Fruit fly (Drosophila melanogaster) whole organism, pupa: ENCODE measurements around the gene GstD7.

Experiments used
- CG10348 ChIP-seq: fragments of 200-800 bp; sonication (Bioruptor generic); IDR thresholded peaks from 2 replicates; pipeline ENCODE4 v1.3.6; 2022; ENCODE audit warnings: missing biosample characterization, missing genetic modification characterization
- CG12605 ChIP-seq: fragments of 200-800 bp; sonication (Bioruptor generic); IDR thresholded peaks from 2 replicates; pipeline ENCODE4 v1.3.6; 2022; ENCODE audit warnings: missing biosample characterization, missing genetic modification characterization
- CG13204 ChIP-seq: fragments of 200-800 bp; sonication (Bioruptor generic); optimal IDR thresholded peaks from 2 replicates; lab custom pipeline; 2018; ENCODE audit warnings: missing biosample characterization, mild to moderate bottlenecking, missing genetic modification characterization, moderate library complexity
- CG14655 ChIP-seq: fragments of 200-800 bp; sonication (Bioruptor generic); optimal IDR thresholded peaks from 3 replicates; lab custom pipeline; 2017; ENCODE audit warnings: mild to moderate bottlenecking, missing biosample characterization, missing genetic modification reagents, missing genetic modification characterization
- CG15710 ChIP-seq: fragments of 200-800 bp; sonication (Bioruptor generic); optimal IDR thresholded peaks from 2 replicates; lab custom pipeline; 2018; ENCODE audit warnings: missing biosample characterization, mild to moderate bottlenecking, missing genetic modification characterization, moderate library complexity
- CG17806 ChIP-seq: fragments of 200-800 bp; sonication (Bioruptor generic); optimal IDR thresholded peaks from 2 replicates; lab custom pipeline; 2018; ENCODE audit warnings: missing biosample characterization, mild to moderate bottlenecking, missing genetic modification characterization, moderate library complexity
- CG32121 ChIP-seq: fragments of 200-800 bp; sonication (Bioruptor generic); IDR thresholded peaks from 2 replicates; pipeline ENCODE4 v1.3.6; 2022; ENCODE audit warnings: missing biosample characterization, missing genetic modification characterization
- CG34367 ChIP-seq: fragments of 200-800 bp; sonication (Bioruptor generic); optimal IDR thresholded peaks from 2 replicates; lab custom pipeline; 2018; ENCODE audit warnings: missing biosample characterization, mild to moderate bottlenecking, missing genetic modification characterization
- CG4496 ChIP-seq: fragments of 200-800 bp; sonication (Bioruptor generic); IDR thresholded peaks from 3 replicates; pipeline ENCODE4 v1.3.6; 2022; ENCODE audit warnings: missing biosample characterization, missing genetic modification characterization
- CG8159 ChIP-seq: fragments of 200-800 bp; sonication (Bioruptor generic); optimal IDR thresholded peaks from 3 replicates; lab custom pipeline; 2018; ENCODE audit warnings: missing biosample characterization, mild to moderate bottlenecking, missing genetic modification characterization, moderate library complexity
- CG8301 ChIP-seq: fragments of 200-800 bp; sonication (Bioruptor generic); optimal IDR thresholded peaks from 2 replicates; lab custom pipeline; 2018; ENCODE audit warnings: missing biosample characterization, mild to moderate bottlenecking, missing genetic modification characterization
- CG9948 ChIP-seq: fragments of 200-800 bp; sonication (Bioruptor generic); optimal IDR thresholded peaks from 2 replicates; lab custom pipeline; 2018; ENCODE audit warnings: missing biosample characterization, mild to moderate bottlenecking, missing genetic modification characterization, moderate library complexity
- D1 ChIP-seq: fragments of 200-800 bp; sonication (Bioruptor generic); optimal IDR thresholded peaks from 2 replicates; lab custom pipeline; 2018; ENCODE audit warnings: missing biosample characterization, mild to moderate bottlenecking, missing genetic modification characterization, moderate library complexity
- EcR ChIP-seq: fragments of 200-800 bp; sonication (Bioruptor generic); optimal IDR thresholded peaks from 3 replicates; lab custom pipeline; 2019; ENCODE audit warnings: missing biosample characterization, missing genetic modification characterization, mild to moderate bottlenecking, moderate library complexity, missing genetic modification reagents
- Ets98B ChIP-seq: fragments of 200-800 bp; sonication (Bioruptor generic); IDR thresholded peaks from 2 replicates; pipeline ENCODE4 v1.3.6; 2022; ENCODE audit warnings: missing biosample characterization, missing genetic modification characterization
- Pif1A ChIP-seq: fragments of 200-800 bp; sonication (Bioruptor generic); optimal IDR thresholded peaks from 3 replicates; lab custom pipeline; 2016; ENCODE audit warnings: missing biosample characterization, missing genetic modification characterization
- Pif1B ChIP-seq: fragments of 200-800 bp; sonication (Bioruptor generic); optimal IDR thresholded peaks from 3 replicates; lab custom pipeline; 2016; ENCODE audit warnings: missing biosample characterization, missing genetic modification characterization
- Snoo ChIP-seq: fragments of 200-800 bp; sonication (Bioruptor generic); optimal IDR thresholded peaks from 3 replicates; lab custom pipeline; 2017; ENCODE audit warnings: missing biosample characterization, mild to moderate bottlenecking, missing genetic modification characterization, inconsistent platforms
- fd96Ca ChIP-seq: fragments of 200-800 bp; sonication (Bioruptor generic); IDR thresholded peaks from 3 replicates; pipeline ENCODE4 v1.3.6; 2022; ENCODE audit warnings: missing biosample characterization, missing genetic modification characterization
- gl ChIP-seq: fragments of 200-800 bp; sonication (Bioruptor generic); optimal IDR thresholded peaks from 2 replicates; lab custom pipeline; 2018; ENCODE audit warnings: missing biosample characterization, mild to moderate bottlenecking, missing genetic modification characterization
- rn ChIP-seq: fragments of 200-800 bp; sonication (Bioruptor generic); IDR thresholded peaks from 2 replicates; pipeline ENCODE4 v1.3.6; 2022; ENCODE audit warnings: missing biosample characterization, missing genetic modification characterization

Gene GstD7

DNA sequence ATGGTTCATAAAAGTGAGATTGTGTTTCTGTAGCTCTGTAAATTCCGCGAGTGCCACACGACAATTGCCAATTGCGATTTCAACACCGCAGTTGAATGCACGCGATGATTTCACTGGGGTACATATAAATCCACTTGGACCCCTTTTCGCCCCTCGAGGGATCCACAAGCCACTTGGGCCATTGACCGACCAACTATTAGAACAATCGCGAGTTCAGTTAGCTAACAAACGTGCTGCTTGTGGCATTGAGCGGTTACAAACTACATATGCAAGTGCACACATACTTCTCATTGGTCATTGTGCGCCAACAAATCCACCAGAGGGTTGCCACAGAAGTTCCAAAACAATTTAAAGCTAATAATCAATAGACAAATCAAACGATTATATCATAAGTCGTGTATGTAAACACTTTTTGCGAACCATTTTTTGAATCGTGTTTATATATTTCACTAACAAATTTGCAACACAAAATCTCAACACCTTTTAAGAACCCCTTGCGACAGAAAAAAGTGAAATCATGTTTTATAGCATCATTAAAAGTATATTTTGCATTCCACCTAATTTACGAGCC is 2.9 kb downstream of the GstD7 start:
- TF ChIP-seq CG32121 (GFP tag; lab: Robert Waterston, UW): peak; percentile 58; the same call in 1 of the 2 replicates
- TF ChIP-seq EcR: peak; percentile 58
- TF ChIP-seq CG4496 (GFP tag; lab: Robert Waterston, UW): peak; percentile 67
- TF ChIP-seq Pif1B (GFP tag; lab: Kevin White, UChicago): no peak
- no peak for TF ChIP-seq CG9948
- peak; percentile 55; the same call in 1 of the 2 replicates for TF ChIP-seq Ets98B
- TF ChIP-seq fd96Ca (GFP tag; lab: Robert Waterston, UW): no peak; the same call in 2 of the 3 replicates
- peak; percentile 73 for TF ChIP-seq CG8301 (tag; lab: Kevin White, UChicago)
- TF ChIP-seq CG14655: peak; percentile 69
- TF ChIP-seq Snoo (tag; lab: Kevin White, UChicago): no peak

DNA sequence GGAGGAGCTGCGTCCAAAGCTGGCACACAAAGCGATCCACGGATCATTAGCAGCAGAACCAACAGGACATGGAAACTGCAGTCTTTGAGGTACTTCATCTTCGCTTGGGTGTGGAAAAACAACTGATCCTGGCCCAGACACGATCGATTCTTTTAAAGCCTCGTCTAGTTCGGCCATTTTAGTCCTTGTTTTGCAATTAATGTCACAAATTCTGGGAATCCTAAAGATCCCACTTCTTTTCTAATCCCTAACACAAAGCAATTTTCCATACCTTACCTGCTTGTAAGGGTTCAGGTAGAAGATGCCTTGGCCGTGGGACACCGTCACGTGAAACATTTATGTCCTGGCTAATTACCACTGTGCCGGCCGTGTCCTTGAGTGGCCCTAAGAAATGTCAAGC is 4.3 kb downstream of the GstD7 start, which contains the start of gene CG10035:
Gene CG10035, minus strand, starts transcription at position 129 of the 400 bp plus-strand sequence.
- TF ChIP-seq CG12605 (GFP tag; lab: Robert Waterston, UW) (no peak), CG8159 (tag; lab: Kevin White, UChicago) (no peak), EcR (no peak), Pif1B (GFP tag; lab: Kevin White, UChicago) (no peak), CG9948 (no peak), fd96Ca (GFP tag; lab: Robert Waterston, UW) (no peak), CG10348 (GFP tag; lab: Robert Waterston, UW) (no peak), Snoo (tag; lab: Kevin White, UChicago) (no peak), CG34367 (no peak), Ets98B (no peak), CG17806 (tag; lab: Kevin White, UChicago) (no peak), gl (no peak), rn (GFP tag; lab: Robert Waterston, UW) (no peak), CG14655 (no peak), CG32121 (GFP tag; lab: Robert Waterston, UW) (no peak), D1 (tag; lab: Kevin White, UChicago) (no peak), CG15710 (tag; lab: Kevin White, UChicago) (no peak), CG4496 (GFP tag; lab: Robert Waterston, UW) (no peak), CG8301 (tag; lab: Kevin White, UChicago) (no peak), Pif1A (GFP tag; lab: Kevin White, UChicago) (no peak)

DNA sequence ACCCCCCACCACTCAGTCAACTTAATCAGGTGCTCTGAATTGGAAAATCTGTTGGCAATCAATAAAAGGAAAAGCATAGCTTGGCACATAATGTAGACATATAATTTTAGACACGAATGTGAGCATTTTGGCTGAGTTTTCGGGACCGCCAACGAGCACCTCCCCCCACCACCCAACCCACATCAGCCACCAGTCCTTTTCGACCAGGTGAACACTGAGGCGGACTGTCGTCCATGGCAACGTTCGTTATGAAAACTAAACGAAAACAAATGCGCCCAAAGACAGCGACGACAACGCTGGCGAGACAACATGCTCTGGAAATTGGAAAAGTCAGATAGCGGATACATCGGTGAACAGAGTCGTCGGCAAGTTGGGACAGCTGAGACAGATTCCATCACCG is 4.7 kb downstream of the GstD7 start, which contains the start of gene GstD11:
Gene GstD11, plus strand, starts transcription at position 301 of the 400 bp plus-strand sequence.
- TF ChIP-seq CG8159 (tag; lab: Kevin White, UChicago) (no peak), CG9948 (no peak), EcR (no peak), rn (GFP tag; lab: Robert Waterston, UW) (no peak), Pif1B (GFP tag; lab: Kevin White, UChicago) (no peak), CG32121 (GFP tag; lab: Robert Waterston, UW) (no peak), D1 (tag; lab: Kevin White, UChicago) (no peak), fd96Ca (GFP tag; lab: Robert Waterston, UW) (no peak), Pif1A (GFP tag; lab: Kevin White, UChicago) (no peak), CG8301 (tag; lab: Kevin White, UChicago) (no peak), CG17806 (tag; lab: Kevin White, UChicago) (no peak), Snoo (tag; lab: Kevin White, UChicago) (no peak), gl (no peak)

DNA sequence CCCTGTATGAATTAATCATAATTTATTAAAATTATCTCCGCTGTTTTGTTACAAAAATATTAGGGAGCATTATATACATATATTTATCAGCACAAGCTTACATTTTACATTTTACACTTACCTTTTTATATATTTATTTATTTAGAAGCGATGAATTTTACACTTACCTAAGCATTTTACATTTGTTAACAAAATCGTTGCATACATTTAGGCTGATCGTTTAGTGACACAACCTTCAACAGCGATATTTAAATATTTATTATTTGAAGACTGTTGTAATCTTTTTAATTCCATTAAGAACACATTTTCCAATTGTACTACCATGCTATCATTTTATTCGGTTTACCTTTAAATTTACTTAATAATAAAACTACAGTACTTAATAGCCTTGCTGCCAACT is 5.5 kb downstream of the GstD7 start:
- TF ChIP-seq CG15710 (tag; lab: Kevin White, UChicago) (no peak), rn (GFP tag; lab: Robert Waterston, UW) (no peak), D1 (tag; lab: Kevin White, UChicago) (peak; percentile 71), EcR (no peak), CG9948 (no peak)
- TF ChIP-seq, all 21 proteins: peak for 1

DNA sequence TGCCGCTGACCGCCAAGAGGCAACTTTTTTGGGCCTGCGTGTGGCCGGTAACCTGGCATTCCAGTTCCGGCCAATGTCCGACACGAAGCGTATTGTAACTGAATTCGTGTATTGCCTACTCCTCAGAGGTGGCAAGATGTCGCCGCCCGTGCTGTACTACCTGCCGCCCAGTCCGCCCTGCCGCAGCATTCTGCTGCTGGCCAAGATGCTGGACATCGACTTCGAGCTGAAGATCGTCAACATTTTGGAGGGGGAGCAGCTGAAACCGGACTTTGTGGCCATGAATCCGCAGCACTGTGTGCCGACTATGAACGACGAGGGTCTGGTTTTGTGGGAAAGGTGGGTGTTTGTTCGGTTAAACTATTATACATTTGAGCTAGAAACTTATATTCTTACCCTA is 6.0 kb downstream of the GstD7 start:
- TF ChIP-seq Ets98B (peak; percentile 12; the same call in 1 of the 2 replicates), CG4496 (GFP tag; lab: Robert Waterston, UW) (peak; percentile 84), CG17806 (tag; lab: Kevin White, UChicago) (no peak)

DNA sequence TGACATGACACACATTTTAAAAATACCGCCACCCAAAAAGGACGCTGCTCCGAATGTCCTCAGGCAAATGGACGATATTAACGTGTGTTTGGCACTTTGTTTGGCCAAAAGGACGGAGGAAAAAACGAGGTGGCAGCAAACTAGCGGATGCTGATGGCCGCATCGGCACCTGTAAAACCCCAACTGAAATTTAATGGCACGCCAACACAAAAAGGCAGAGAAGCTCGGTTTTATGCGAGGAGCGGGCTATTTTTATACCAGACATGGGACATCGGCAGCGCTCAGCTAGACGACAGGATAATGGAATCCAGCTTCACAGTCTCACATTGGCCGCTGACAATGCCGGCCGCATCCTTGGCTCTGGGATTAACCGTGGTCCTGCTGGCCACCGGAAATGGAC is 7.6 kb downstream of the GstD7 start, which contains the start of gene Sol1:
Gene Sol1, plus strand, starts transcription at position 301 of the 400 bp plus-strand sequence.
- no peak for TF ChIP-seq CG15710 (tag; lab: Kevin White, UChicago)
- TF ChIP-seq CG10348 (GFP tag; lab: Robert Waterston, UW): no peak
- no peak for TF ChIP-seq CG8301 (tag; lab: Kevin White, UChicago)
- TF ChIP-seq EcR: no peak
- TF ChIP-seq CG13204: no peak
- no peak for TF ChIP-seq rn (GFP tag; lab: Robert Waterston, UW)
- TF ChIP-seq CG4496 (GFP tag; lab: Robert Waterston, UW): no peak
- TF ChIP-seq Snoo (tag; lab: Kevin White, UChicago): no peak
- TF ChIP-seq CG8159 (tag; lab: Kevin White, UChicago): no peak
- no peak for TF ChIP-seq Pif1A (GFP tag; lab: Kevin White, UChicago)
- TF ChIP-seq Pif1B (GFP tag; lab: Kevin White, UChicago): no peak
- TF ChIP-seq CG34367: no peak
